Worm (Caenorhabditis elegans): ENCODE data around the gene F42A6.2.

The F42A6.2 gene

ce11 chrIV:3341170-3341569 lies at the start of gene F42A6.2:
TSS of gene F42A6.2 (plus strand) at chrIV:3341470.
- TF ChIP-seq tra-4 (tag; optimal IDR thresholded peaks at IDR 0.05), result no peak
- no peak for TF ChIP-seq ceh-13 (GFP tag; optimal IDR thresholded peaks at IDR 0.05)
- TF ChIP-seq sea-1 (GFP tag; conservative IDR thresholded peaks at IDR 0.05), result no peak
- no peak for TF ChIP-seq hmbx-1 (tag; optimal IDR thresholded peaks at IDR 0.05)
- TF ChIP-seq tbx-37 (GFP tag; conservative IDR thresholded peaks at IDR 0.05), result no peak
- TF ChIP-seq ets-7 (tag; optimal IDR thresholded peaks at IDR 0.05), result no peak
- no peak for TF ChIP-seq F13C5.2 (tag; optimal IDR thresholded peaks at IDR 0.05)
- no peak for TF ChIP-seq B0310.2 (tag; optimal IDR thresholded peaks at IDR 0.05)
- TF ChIP-seq ceh-36 (tag; optimal IDR thresholded peaks at IDR 0.05), result no peak
- TF ChIP-seq scrt-1 (GFP tag; IDR thresholded peaks at IDR 0.05), result no peak
- no peak for TF ChIP-seq pes-1 (GFP tag; IDR thresholded peaks at IDR 0.05)
- no peak for TF ChIP-seq hnd-1 (tag; optimal IDR thresholded peaks at IDR 0.05)
- TF ChIP-seq hmg-4 (GFP tag; optimal IDR thresholded peaks at IDR 0.05), result no peak
- TF ChIP-seq aly-1 (tag; optimal IDR thresholded peaks at IDR 0.05), result no peak
- TF ChIP-seq flt-1 (GFP tag; IDR thresholded peaks at IDR 0.05), result no peak
- TF ChIP-seq ama-1 (optimal IDR thresholded peaks at IDR 0.05), result no peak
- no peak for TF ChIP-seq tbx-11 (GFP tag; IDR thresholded peaks at IDR 0.05)

ce11 chrIV:3291977-3292561 lies 49.2 kb upstream of the F42A6.2 start, which contains the start of gene W08E12.8:
TSS of gene W08E12.8 (plus strand) at chrIV:3292371.
- TF ChIP-seq ceh-36 (tag; optimal IDR thresholded peaks at IDR 0.05), result no peak
- no peak for TF ChIP-seq pes-1 (GFP tag; IDR thresholded peaks at IDR 0.05)
- TF ChIP-seq F13C5.2 (tag; optimal IDR thresholded peaks at IDR 0.05), result no peak
- TF ChIP-seq ceh-13 (GFP tag; optimal IDR thresholded peaks at IDR 0.05), result no peak
- TF ChIP-seq ama-1 (optimal IDR thresholded peaks at IDR 0.05), result no peak
- TF ChIP-seq aly-1 (tag; optimal IDR thresholded peaks at IDR 0.05), result no peak
- TF ChIP-seq hmbx-1 (tag; optimal IDR thresholded peaks at IDR 0.05), result no peak
- no peak for TF ChIP-seq hnd-1 (tag; optimal IDR thresholded peaks at IDR 0.05)
- TF ChIP-seq hmg-4 (GFP tag; optimal IDR thresholded peaks at IDR 0.05), result no peak
- no peak for TF ChIP-seq sea-1 (GFP tag; conservative IDR thresholded peaks at IDR 0.05)
- TF ChIP-seq flt-1 (GFP tag; IDR thresholded peaks at IDR 0.05), result no peak
- TF ChIP-seq B0310.2 (tag; optimal IDR thresholded peaks at IDR 0.05), result no peak
- no peak for TF ChIP-seq ets-7 (tag; optimal IDR thresholded peaks at IDR 0.05)
- no peak for TF ChIP-seq scrt-1 (GFP tag; IDR thresholded peaks at IDR 0.05)
- no peak for TF ChIP-seq tra-4 (tag; optimal IDR thresholded peaks at IDR 0.05)
- no peak for TF ChIP-seq tbx-11 (GFP tag; IDR thresholded peaks at IDR 0.05)

- TF ChIP-seq ets-7 (tag; optimal IDR thresholded peaks at IDR 0.05) (no peak), flt-1 (GFP tag; IDR thresholded peaks at IDR 0.05) (no peak), pes-1 (GFP tag; IDR thresholded peaks at IDR 0.05) (no peak), hnd-1 (tag; optimal IDR thresholded peaks at IDR 0.05) (no peak), ceh-36 (tag; optimal IDR thresholded peaks at IDR 0.05) (no peak), ama-1 (optimal IDR thresholded peaks at IDR 0.05) (no peak), B0310.2 (tag; optimal IDR thresholded peaks at IDR 0.05) (no peak)
These were observed 47.3 kb upstream of the F42A6.2 start for ce11 chrIV:3293800-3294493.

- TF ChIP-seq B0310.2 (tag; optimal IDR thresholded peaks at IDR 0.05) (no peak), sea-1 (GFP tag; conservative IDR thresholded peaks at IDR 0.05) (peak; percentile 38; the same call in 1 of the 2 replicates), scrt-1 (GFP tag; IDR thresholded peaks at IDR 0.05) (peak; percentile 65), tbx-37 (GFP tag; conservative IDR thresholded peaks at IDR 0.05) (0 out of 2 replicates have a peak, but pooled peaks have one; percentile 19), hmg-4 (GFP tag; optimal IDR thresholded peaks at IDR 0.05) (peak; percentile 23), hnd-1 (tag; optimal IDR thresholded peaks at IDR 0.05) (peak; percentile 16), aly-1 (tag; optimal IDR thresholded peaks at IDR 0.05) (no peak), ama-1 (optimal IDR thresholded peaks at IDR 0.05) (no peak), ceh-13 (GFP tag; optimal IDR thresholded peaks at IDR 0.05) (peak; percentile 20), hmbx-1 (tag; optimal IDR thresholded peaks at IDR 0.05) (no peak), flt-1 (GFP tag; IDR thresholded peaks at IDR 0.05) (peak; percentile 20; the same call in 1 of the 2 replicates), F13C5.2 (tag; optimal IDR thresholded peaks at IDR 0.05) (peak; percentile 83), tbx-11 (GFP tag; IDR thresholded peaks at IDR 0.05) (peak; percentile 64; the same call in 1 of the 2 replicates), pes-1 (GFP tag; IDR thresholded peaks at IDR 0.05) (peak; percentile 74), tra-4 (tag; optimal IDR thresholded peaks at IDR 0.05) (no peak), ceh-36 (tag; optimal IDR thresholded peaks at IDR 0.05) (no peak), ets-7 (tag; optimal IDR thresholded peaks at IDR 0.05) (no peak)
These were observed 46.6 kb upstream of the F42A6.2 start, which contains the start of gene W08E12.7 for ce11 chrIV:3294553-3295185. TSS of gene W08E12.7 (plus strand) at chrIV:3295135.

- TF ChIP-seq hmbx-1 (tag; optimal IDR thresholded peaks at IDR 0.05) (no peak), ceh-13 (GFP tag; optimal IDR thresholded peaks at IDR 0.05) (no peak), sea-1 (GFP tag; conservative IDR thresholded peaks at IDR 0.05) (no peak), tbx-11 (GFP tag; IDR thresholded peaks at IDR 0.05) (no peak), pes-1 (GFP tag; IDR thresholded peaks at IDR 0.05) (no peak), ets-7 (tag; optimal IDR thresholded peaks at IDR 0.05) (no peak), flt-1 (GFP tag; IDR thresholded peaks at IDR 0.05) (no peak), tra-4 (tag; optimal IDR thresholded peaks at IDR 0.05) (no peak), B0310.2 (tag; optimal IDR thresholded peaks at IDR 0.05) (no peak)
These were observed 44.4 kb upstream of the F42A6.2 start for ce11 chrIV:3296578-3297549.

ce11 chrIV:3298300-3298699 lies 43.0 kb upstream of the F42A6.2 start, which contains the start of gene W08E12.6:
TSS of gene W08E12.6 (plus strand) at chrIV:3298600.
- TF ChIP-seq B0310.2 (tag; optimal IDR thresholded peaks at IDR 0.05) (no peak), ceh-36 (tag; optimal IDR thresholded peaks at IDR 0.05) (no peak), ceh-13 (GFP tag; optimal IDR thresholded peaks at IDR 0.05) (no peak), ama-1 (optimal IDR thresholded peaks at IDR 0.05) (no peak), tra-4 (tag; optimal IDR thresholded peaks at IDR 0.05) (no peak), hnd-1 (tag; optimal IDR thresholded peaks at IDR 0.05) (no peak), sea-1 (GFP tag; conservative IDR thresholded peaks at IDR 0.05) (no peak), aly-1 (tag; optimal IDR thresholded peaks at IDR 0.05) (no peak), ets-7 (tag; optimal IDR thresholded peaks at IDR 0.05) (no peak), F13C5.2 (tag; optimal IDR thresholded peaks at IDR 0.05) (no peak), tbx-37 (GFP tag; conservative IDR thresholded peaks at IDR 0.05) (no peak), hmbx-1 (tag; optimal IDR thresholded peaks at IDR 0.05) (no peak), scrt-1 (GFP tag; IDR thresholded peaks at IDR 0.05) (no peak)

All from whole organism, early embryonic.